Worm (Caenorhabditis elegans) whole organism, L1 larva: ENCODE measurements around the gene C04A11.1.

Experiments used
- Y116A8C.19 ChIP-seq: sonication (generic microtip); optimal IDR thresholded peaks from 2 replicates; lab custom pipeline; 2016; ENCODE audit warnings: missing compliant biosample characterization, missing genetic modification characterization, borderline replicate concordance
- alr-1 ChIP-seq: fragments of 200-800 bp; sonication (Bioruptor generic); optimal IDR thresholded peaks from 2 replicates; lab custom pipeline; 2018; ENCODE audit warnings: borderline replicate concordance, mild to moderate bottlenecking, missing genetic modification characterization, missing compliant biosample characterization
- ama-1 ChIP-seq: fragments of 150-350 bp; optimal IDR thresholded peaks from 2 replicates; lab custom pipeline; 2014
- blmp-1 ChIP-seq: fragments of 150-350 bp; optimal IDR thresholded peaks from 2 replicates; lab custom pipeline; 2014; ENCODE audit warnings: missing biosample characterization, missing genetic modification characterization
- ceh-63 ChIP-seq: fragments of 200-800 bp; sonication (Bioruptor generic); optimal IDR thresholded peaks from 2 replicates; lab custom pipeline; 2018; ENCODE audit warnings: mild to moderate bottlenecking, missing genetic modification characterization, missing compliant biosample characterization
- ceh-8 ChIP-seq: fragments of 200-800 bp; sonication (Bioruptor generic); optimal IDR thresholded peaks from 2 replicates; lab custom pipeline; 2018; ENCODE audit warnings: mild to moderate bottlenecking, missing genetic modification characterization, moderate library complexity, missing compliant biosample characterization
- ceh-82 ChIP-seq, 3 experiments: fragments of 150-350 bp in 1 of 3; sonication (generic microtip) in 2 of 3; optimal IDR thresholded peaks; 2 replicates each; lab custom pipeline; 2014 to 2017; ENCODE audit warnings: missing biosample characterization in 3 of 3, missing genetic modification characterization in 3 of 3
- dpl-1 ChIP-seq, 3 experiments: fragments of 150-350 bp in 2 of 3; sonication (generic microtip) in 1 of 3; optimal IDR thresholded peaks; 2 replicates each; lab custom pipeline; 2014 to 2017; ENCODE audit warnings: missing biosample characterization in 3 of 3, missing genetic modification characterization in 3 of 3, missing genetic modification reagents in 3 of 3
- efl-1 ChIP-seq, 4 experiments: fragments of 150-350 bp; optimal IDR thresholded peaks in 3 of 4; peaks in 1 of 4; 1 replicate in 1 of 4; 2 replicates in 3 of 4; lab custom pipeline; 2014; ENCODE audit warnings: missing biosample characterization in 2 of 4, missing genetic modification characterization in 2 of 4, missing genetic modification reagents in 2 of 4
- egl-13 ChIP-seq: sonication (generic microtip); optimal IDR thresholded peaks from 2 replicates; lab custom pipeline; 2016; ENCODE audit warnings: missing genotype, missing genetic modification reagents, missing genetic modification characterization, missing compliant biosample characterization
- elt-2 ChIP-seq: sonication (generic microtip); optimal IDR thresholded peaks from 2 replicates; lab custom pipeline; 2016; ENCODE audit warnings: missing genetic modification characterization, mild to moderate bottlenecking, inconsistent platforms, missing compliant biosample characterization, missing genetic modification reagents
- ets-5 ChIP-seq: fragments of 200-800 bp; sonication (Bioruptor generic); IDR thresholded peaks from 2 replicates; pipeline ENCODE4 v1.3.6; 2022; ENCODE audit warnings: missing genetic modification characterization, missing compliant biosample characterization
- fkh-10 ChIP-seq: sonication (generic microtip); optimal IDR thresholded peaks from 2 replicates; lab custom pipeline; 2017; ENCODE audit warnings: missing biosample characterization, missing genetic modification reagents, missing genetic modification characterization
- grh-1 ChIP-seq: fragments of 200-800 bp; sonication (Bioruptor generic); IDR thresholded peaks from 2 replicates; pipeline ENCODE4 v1.3.6; 2022; ENCODE audit warnings: missing genetic modification reagents, missing genetic modification characterization, missing compliant biosample characterization
- hlh-17 ChIP-seq: fragments of 200-800 bp; sonication (Bioruptor generic); optimal IDR thresholded peaks from 2 replicates; lab custom pipeline; 2018; ENCODE audit warnings: missing genetic modification characterization, mild to moderate bottlenecking, missing compliant biosample characterization, moderate library complexity, borderline replicate concordance
- irx-1 ChIP-seq: sonication (generic microtip); optimal IDR thresholded peaks from 2 replicates; lab custom pipeline; 2016; ENCODE audit warnings: missing genetic modification characterization, missing compliant biosample characterization
- isw-1 ChIP-seq: fragments of 200-800 bp; sonication (Bioruptor generic); IDR thresholded peaks from 2 replicates; pipeline ENCODE4 v1.3.6; 2022; ENCODE audit warnings: missing genetic modification characterization, missing compliant biosample characterization
- lin-13 ChIP-seq: fragments of 150-350 bp; optimal IDR thresholded peaks from 2 replicates; lab custom pipeline; 2014; ENCODE audit warnings: missing biosample characterization, missing genetic modification reagents, missing genetic modification characterization
- lin-14 ChIP-seq: fragments of 200-800 bp; sonication (Bioruptor generic); optimal IDR thresholded peaks from 2 replicates; lab custom pipeline; 2018; ENCODE audit warnings: mild to moderate bottlenecking, missing genetic modification characterization, moderate library complexity, missing compliant biosample characterization
- lin-35 ChIP-seq, 2 experiments: fragments of 150-350 bp; optimal IDR thresholded peaks; 2 replicates each; lab custom pipeline; 2014; ENCODE audit warnings: missing biosample characterization in 2 of 2, missing genetic modification characterization in 2 of 2, missing genetic modification reagents in 2 of 2
- lin-39 ChIP-seq: fragments of 150-350 bp; optimal IDR thresholded peaks from 2 replicates; lab custom pipeline; 2014; ENCODE audit warnings: missing biosample characterization, missing genetic modification reagents, missing genetic modification characterization
- lsy-2 ChIP-seq, 2 experiments: fragments of 150-350 bp; optimal IDR thresholded peaks; 2 replicates each; lab custom pipeline; 2014; ENCODE audit warnings: missing biosample characterization in 2 of 2, missing genetic modification characterization in 2 of 2
- mab-9 ChIP-seq: fragments of 200-800 bp; sonication (Bioruptor generic); IDR thresholded peaks from 2 replicates; pipeline ENCODE4 v1.3.6; 2022; ENCODE audit warnings: missing genetic modification reagents, missing genetic modification characterization, missing compliant biosample characterization
- mdl-1 ChIP-seq, 2 experiments: fragments of 150-350 bp; optimal IDR thresholded peaks; 2 replicates each; lab custom pipeline; 2014 to 2017; ENCODE audit warnings: missing biosample characterization in 2 of 2, missing genetic modification characterization in 2 of 2, inconsistent platforms in 1 of 2
- mep-1 ChIP-seq: fragments of 150-350 bp; optimal IDR thresholded peaks from 2 replicates; lab custom pipeline; 2014; ENCODE audit warnings: missing biosample characterization, missing genetic modification characterization
- nhr-11 ChIP-seq: fragments of 150-350 bp; optimal IDR thresholded peaks from 2 replicates; lab custom pipeline; 2014; ENCODE audit warnings: missing biosample characterization, missing genetic modification characterization
- nhr-20 ChIP-seq: sonication (generic microtip); optimal IDR thresholded peaks from 2 replicates; lab custom pipeline; 2016; ENCODE audit warnings: mild to moderate bottlenecking, missing genetic modification characterization, missing compliant biosample characterization
- nhr-47 ChIP-seq: sonication (generic microtip); optimal IDR thresholded peaks from 2 replicates; lab custom pipeline; 2016; ENCODE audit warnings: mild to moderate bottlenecking, missing genetic modification characterization, moderate library complexity, missing compliant biosample characterization
- nhr-71 ChIP-seq: sonication (generic microtip); optimal IDR thresholded peaks from 2 replicates; lab custom pipeline; 2016; ENCODE audit warnings: mild to moderate bottlenecking, missing genetic modification characterization, moderate library complexity, missing compliant biosample characterization
- nhr-77 ChIP-seq: fragments of 150-350 bp; optimal IDR thresholded peaks from 2 replicates; lab custom pipeline; 2014; ENCODE audit warnings: missing biosample characterization, missing genetic modification characterization
- nhr-85 ChIP-seq: sonication (generic microtip); peaks from one replicate; lab custom pipeline; 2016; ENCODE audit warnings: missing genetic modification characterization, inconsistent platforms, missing compliant biosample characterization
- nhr-90 ChIP-seq: sonication (generic microtip); optimal IDR thresholded peaks from 2 replicates; lab custom pipeline; 2016; ENCODE audit warnings: mild to moderate bottlenecking, missing genetic modification characterization, missing compliant biosample characterization; ENCODE audit not compliant: poor library complexity
- pax-3 ChIP-seq: fragments of 200-800 bp; sonication (Bioruptor generic); optimal IDR thresholded peaks from 2 replicates; lab custom pipeline; 2018; ENCODE audit warnings: mild to moderate bottlenecking, missing genetic modification characterization, moderate library complexity, missing compliant biosample characterization
- skn-1 ChIP-seq: fragments of 150-350 bp; optimal IDR thresholded peaks from 2 replicates; lab custom pipeline; 2014; ENCODE audit warnings: missing biosample characterization, missing genetic modification characterization
- snu-23 ChIP-seq: sonication (generic microtip); optimal IDR thresholded peaks from 2 replicates; lab custom pipeline; 2016; ENCODE audit warnings: missing genetic modification characterization, missing compliant biosample characterization
- sox-4 ChIP-seq: sonication (generic microtip); optimal IDR thresholded peaks from 2 replicates; lab custom pipeline; 2016; ENCODE audit warnings: missing genetic modification characterization, missing compliant biosample characterization
- swsn-7 ChIP-seq: sonication (generic microtip); optimal IDR thresholded peaks from 2 replicates; lab custom pipeline; 2016; ENCODE audit warnings: missing genetic modification characterization, missing compliant biosample characterization
- tbx-2 ChIP-seq: sonication (generic microtip); optimal IDR thresholded peaks from 2 replicates; lab custom pipeline; 2016; ENCODE audit warnings: missing genetic modification characterization, missing compliant biosample characterization
- tlp-1 ChIP-seq: fragments of 150-350 bp; optimal IDR thresholded peaks from 2 replicates; lab custom pipeline; 2014; ENCODE audit warnings: missing biosample characterization, missing genetic modification characterization
- unc-130 ChIP-seq: fragments of 150-350 bp; optimal IDR thresholded peaks from 2 replicates; lab custom pipeline; 2017; ENCODE audit warnings: missing biosample characterization, missing genetic modification characterization, inconsistent platforms
- ztf-11 ChIP-seq, 2 experiments: sonication (generic microtip); optimal IDR thresholded peaks; 2 replicates each; lab custom pipeline; 2016 to 2017; ENCODE audit warnings: missing genetic modification characterization in 2 of 2, missing biosample characterization in 1 of 2, missing compliant biosample characterization in 1 of 2

C04A11.1 gene

ce11 chrX:13672622-13673021 lies 12.3 kb downstream of the C04A11.1 start (continued):
- TF ChIP-seq nhr-71 (tag; lab: Kevin White, UChicago) (peak; percentile 13), lin-35 (GFP tag; optimal IDR thresholded peaks at IDR 0.05; lab: Kevin White, UChicago) (peak in 1 of 2 experiments; percentile 38)

ce11 chrX:13675444-13675843 lies 15.1 kb downstream of the C04A11.1 start:
- no peak for TF ChIP-seq isw-1 (GFP tag; lab: Robert Waterston, UW)
- TF ChIP-seq mep-1 (tag; lab: Kevin White, UChicago): peak; percentile 45
- no peak for TF ChIP-seq sox-4 (tag; lab: Kevin White, UChicago)
- TF ChIP-seq nhr-47 (tag; lab: Kevin White, UChicago): peak; percentile 17
- TF ChIP-seq nhr-20 (tag; lab: Kevin White, UChicago): peak; percentile 43
- TF ChIP-seq nhr-77 (tag; lab: Kevin White, UChicago): peak; percentile 34
- TF ChIP-seq ceh-8 (GFP tag; lab: Kevin White, UChicago): no peak
- TF ChIP-seq nhr-71 (tag; lab: Kevin White, UChicago): no peak
- peak in 1 of 2 experiments; percentile 20 for TF ChIP-seq efl-1 (optimal IDR thresholded peaks at IDR 0.05; lab: Kevin White, UChicago)
- peak in 1 of 2 experiments; percentile 41 for TF ChIP-seq efl-1 (GFP tag; optimal IDR thresholded peaks at IDR 0.05 in 1 of 2; lab: Kevin White, UChicago)
- TF ChIP-seq grh-1 (GFP tag; lab: Robert Waterston, UW): no peak
- no peak for TF ChIP-seq pax-3
- no peak for TF ChIP-seq egl-13 (tag; lab: Kevin White, UChicago)
- TF ChIP-seq swsn-7 (tag; lab: Kevin White, UChicago): peak; percentile 28
- TF ChIP-seq Y116A8C.19 (tag; lab: Kevin White, UChicago): no peak
- TF ChIP-seq dpl-1 (GFP tag; optimal IDR thresholded peaks at IDR 0.05; lab: Kevin White, UChicago): no peak
- TF ChIP-seq lin-35 (GFP tag; optimal IDR thresholded peaks at IDR 0.05; lab: Kevin White, UChicago): peak in 1 of 2 experiments; percentile 27
- no peak for TF ChIP-seq ets-5 (GFP tag; lab: Robert Waterston, UW)
- TF ChIP-seq mab-9 (GFP tag; lab: Robert Waterston, UW): no peak
- no peak for TF ChIP-seq lin-39 (tag; lab: Kevin White, UChicago)
- TF ChIP-seq lin-13 (GFP tag; lab: Kevin White, UChicago): no peak
- no peak for TF ChIP-seq tbx-2 (tag; lab: Kevin White, UChicago)
- TF ChIP-seq nhr-85 (tag; lab: Kevin White, UChicago): peak; percentile 80
- TF ChIP-seq snu-23 (GFP tag; lab: Kevin White, UChicago): peak; percentile 36
- peak; percentile 1 for TF ChIP-seq skn-1 (tag; lab: Kevin White, UChicago)
- TF ChIP-seq ceh-82 (tag; optimal IDR thresholded peaks at IDR 0.05; lab: Kevin White, UChicago): peak in 1 of 3 experiments; percentile 30
- TF ChIP-seq unc-130 (tag; lab: Kevin White, UChicago): no peak
- no peak for TF ChIP-seq ceh-63 (GFP tag; lab: Kevin White, UChicago)
- TF ChIP-seq nhr-11 (tag; lab: Kevin White, UChicago): no peak
- TF ChIP-seq lin-14: peak; percentile 77
- TF ChIP-seq blmp-1 (tag; lab: Kevin White, UChicago): peak; percentile 59
- no peak for TF ChIP-seq hlh-17 (GFP tag; lab: Kevin White, UChicago)
- no peak for TF ChIP-seq alr-1 (tag; lab: Kevin White, UChicago)
- no peak for TF ChIP-seq elt-2
- TF ChIP-seq fkh-10 (GFP tag; lab: Kevin White, UChicago): no peak
- peak; percentile 4 for TF ChIP-seq nhr-90
- TF ChIP-seq ama-1: no peak
- TF ChIP-seq tlp-1 (tag; lab: Kevin White, UChicago): no peak
- peak in 1 of 2 experiments; percentile 6 for TF ChIP-seq mdl-1 (tag; optimal IDR thresholded peaks at IDR 0.05; lab: Kevin White, UChicago)
- no peak for TF ChIP-seq irx-1 (tag; lab: Kevin White, UChicago)
- TF ChIP-seq lsy-2 (tag; optimal IDR thresholded peaks at IDR 0.05; lab: Kevin White, UChicago): peak; percentile 25 to 32
- TF ChIP-seq ztf-11 (tag; optimal IDR thresholded peaks at IDR 0.05; lab: Kevin White, UChicago): peak in 1 of 2 experiments; percentile 16
